Worm (Caenorhabditis elegans): ENCODE results near the gene nhr-212.

- TF ChIP-seq ztf-11 (tag; optimal IDR thresholded peaks at IDR 0.05) (no peak), ces-1 (GFP tag; optimal IDR thresholded peaks at IDR 0.05) (no peak), pha-4 (tag; optimal IDR thresholded peaks at IDR 0.05) (no peak), lsy-2 (tag; optimal IDR thresholded peaks at IDR 0.05) (no peak), nhr-12 (tag; optimal IDR thresholded peaks at IDR 0.05) (no peak), ham-2 (GFP tag; optimal IDR thresholded peaks at IDR 0.05) (no peak), unc-62 (GFP tag; optimal IDR thresholded peaks at IDR 0.05) (no peak), nhr-237 (tag; optimal IDR thresholded peaks at IDR 0.05) (no peak), nhr-76 (tag; optimal IDR thresholded peaks at IDR 0.05) (no peak), drap-1 (GFP tag; optimal IDR thresholded peaks at IDR 0.05) (no peak), unc-39 (tag; optimal IDR thresholded peaks at IDR 0.05) (no peak), elt-1 (tag; optimal IDR thresholded peaks at IDR 0.05; ENCODE audit: borderline replicate concordance, insufficient read depth) (no peak), mls-2 (tag; optimal IDR thresholded peaks at IDR 0.05) (no peak)
These were observed 5.6 kb upstream of the nhr-212 start for ce11 chrV:479046-479445.
